Worm (Caenorhabditis elegans) whole organism, early embryonic: ENCODE measurements around the gene srr-9.
"Not testable (repeated sequence)": the region's sequence is repeated elsewhere in the genome, so short reads cannot be mapped to it uniquely, and the experiment has no call there.

Source experiments
- B0310.2 ChIP-seq: sonication (generic microtip); optimal IDR thresholded peaks from 2 replicates; lab custom pipeline; 2016; ENCODE audit warnings: mild to moderate bottlenecking, missing genetic modification characterization, missing compliant biosample characterization
- F13C5.2 ChIP-seq: sonication (generic microtip); optimal IDR thresholded peaks from 2 replicates; lab custom pipeline; 2017; ENCODE audit warnings: mild to moderate bottlenecking, missing genetic modification characterization, inconsistent platforms, missing compliant biosample characterization
- aly-1 ChIP-seq: sonication (generic microtip); optimal IDR thresholded peaks from 2 replicates; lab custom pipeline; 2016; ENCODE audit warnings: missing genetic modification characterization, missing compliant biosample characterization
- ama-1 ChIP-seq: fragments of 150-350 bp; optimal IDR thresholded peaks from 2 replicates; lab custom pipeline; 2014
- ceh-13 ChIP-seq: fragments of 200-800 bp; sonication (Bioruptor generic); optimal IDR thresholded peaks from 2 replicates; lab custom pipeline; 2018; ENCODE audit warnings: mild to moderate bottlenecking, missing genetic modification characterization, missing compliant biosample characterization
- ceh-36 ChIP-seq: sonication (generic microtip); optimal IDR thresholded peaks from 2 replicates; lab custom pipeline; 2016; ENCODE audit warnings: missing genetic modification characterization, inconsistent platforms, missing compliant biosample characterization
- ets-7 ChIP-seq: sonication (generic microtip); optimal IDR thresholded peaks from 2 replicates; lab custom pipeline; 2016; ENCODE audit warnings: missing genotype, missing genetic modification characterization, missing compliant biosample characterization
- flt-1 ChIP-seq: fragments of 200-800 bp; sonication (Bioruptor generic); IDR thresholded peaks from 2 replicates; pipeline ENCODE4 v1.3.6; 2022; ENCODE audit warnings: missing genetic modification characterization, missing compliant biosample characterization
- hmbx-1 ChIP-seq: sonication (generic microtip); optimal IDR thresholded peaks from 2 replicates; lab custom pipeline; 2016; ENCODE audit warnings: mild to moderate bottlenecking, missing genetic modification characterization, missing compliant biosample characterization
- hmg-4 ChIP-seq: fragments of 200-800 bp; sonication (Bioruptor generic); optimal IDR thresholded peaks from 2 replicates; lab custom pipeline; 2018; ENCODE audit warnings: mild to moderate bottlenecking, missing genetic modification characterization, missing compliant biosample characterization
- hnd-1 ChIP-seq: sonication (generic microtip); optimal IDR thresholded peaks from 2 replicates; lab custom pipeline; 2016; ENCODE audit warnings: missing genetic modification characterization, missing compliant biosample characterization
- pes-1 ChIP-seq: fragments of 200-800 bp; sonication (Bioruptor generic); IDR thresholded peaks from 2 replicates; pipeline ENCODE4 v1.3.6; 2022; ENCODE audit warnings: missing genetic modification reagents, missing genetic modification characterization, missing compliant biosample characterization
- scrt-1 ChIP-seq: fragments of 200-800 bp; sonication (Bioruptor generic); IDR thresholded peaks from 2 replicates; pipeline ENCODE4 v1.3.6; 2022; ENCODE audit warnings: missing genetic modification characterization, missing compliant biosample characterization
- sea-1 ChIP-seq: fragments of 200-800 bp; sonication (Bioruptor generic); conservative IDR thresholded peaks from 2 replicates; pipeline ENCODE4 v1.3.6; 2022; ENCODE audit warnings: missing genetic modification characterization, missing compliant biosample characterization
- tbx-11 ChIP-seq: fragments of 200-800 bp; sonication (Bioruptor generic); IDR thresholded peaks from 2 replicates; pipeline ENCODE4 v1.3.6; 2022; ENCODE audit warnings: missing genetic modification characterization, missing compliant biosample characterization
- tbx-37 ChIP-seq: fragments of 200-800 bp; sonication (Bioruptor generic); conservative IDR thresholded peaks from 2 replicates; pipeline ENCODE4 v1.3.6; 2022; ENCODE audit warnings: missing genetic modification reagents, missing genetic modification characterization, missing compliant biosample characterization
- tra-4 ChIP-seq: sonication (generic microtip); optimal IDR thresholded peaks from 2 replicates; lab custom pipeline; 2017; ENCODE audit warnings: missing genetic modification characterization, missing compliant biosample characterization

Gene srr-9

DNA sequence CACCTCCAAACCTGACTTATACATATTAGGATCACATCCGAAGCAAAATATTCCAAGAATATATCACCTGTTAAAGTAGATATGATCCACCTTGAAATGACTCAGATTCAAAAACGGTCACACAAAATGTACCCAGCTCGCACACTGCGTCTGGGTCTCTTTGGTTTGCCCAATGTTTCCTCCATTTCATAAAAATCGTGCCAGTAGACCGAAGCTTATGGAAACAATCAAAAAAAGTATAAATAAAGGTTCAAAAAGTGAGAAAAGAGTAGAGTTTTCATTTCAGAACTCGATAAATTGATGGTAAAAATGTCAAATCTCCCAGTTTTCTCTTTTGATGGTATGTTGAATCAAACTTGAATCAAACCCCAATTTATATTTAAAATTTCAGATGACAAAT, at the start of gene srr-9:
Gene srr-9 (plus strand): TSS at position 301 of the 400 bp plus-strand sequence.
- TF ChIP-seq B0310.2 (no peak), ceh-36 (tag; lab: Kevin White, UChicago) (no peak), ceh-13 (GFP tag; lab: Kevin White, UChicago) (no peak), tbx-37 (GFP tag; lab: Robert Waterston, UW) (no peak), hnd-1 (tag; lab: Kevin White, UChicago) (no peak), tra-4 (tag; lab: Kevin White, UChicago) (no peak), pes-1 (GFP tag; lab: Robert Waterston, UW) (no peak), aly-1 (tag; lab: Kevin White, UChicago) (no peak), scrt-1 (no peak), ama-1 (lab: Kevin White, UChicago) (no peak), hmbx-1 (tag; lab: Kevin White, UChicago) (no peak), F13C5.2 (tag; lab: Kevin White, UChicago) (no peak)

DNA sequence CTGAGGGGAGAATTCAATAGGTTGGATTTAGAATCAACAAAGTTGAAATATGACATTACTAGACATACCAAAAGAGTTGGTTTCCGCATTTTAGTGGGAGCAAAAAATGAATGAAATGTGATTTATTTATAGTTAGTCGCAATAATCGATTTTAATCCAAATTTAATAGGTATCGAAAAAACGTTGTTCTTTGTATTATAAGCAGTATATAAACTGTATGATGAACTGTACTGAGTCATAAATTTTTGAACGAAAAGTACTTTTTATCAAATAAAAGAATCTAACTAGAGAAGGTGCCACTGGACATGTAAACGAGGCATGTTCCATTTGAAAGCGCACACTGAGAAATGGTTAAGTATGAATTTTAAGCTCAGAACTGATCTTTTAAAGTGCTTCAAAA, 47.9 kb upstream of the srr-9 start, which contains the start of gene C12D5.9:
Gene C12D5.9 (minus strand): TSS at position 101 of the 400 bp plus-strand sequence.
- TF ChIP-seq hnd-1 (tag; lab: Kevin White, UChicago) (no peak), tra-4 (tag; lab: Kevin White, UChicago) (no peak), ets-7 (tag; lab: Kevin White, UChicago) (no peak), ceh-36 (tag; lab: Kevin White, UChicago) (no peak), scrt-1 (no peak)

DNA sequence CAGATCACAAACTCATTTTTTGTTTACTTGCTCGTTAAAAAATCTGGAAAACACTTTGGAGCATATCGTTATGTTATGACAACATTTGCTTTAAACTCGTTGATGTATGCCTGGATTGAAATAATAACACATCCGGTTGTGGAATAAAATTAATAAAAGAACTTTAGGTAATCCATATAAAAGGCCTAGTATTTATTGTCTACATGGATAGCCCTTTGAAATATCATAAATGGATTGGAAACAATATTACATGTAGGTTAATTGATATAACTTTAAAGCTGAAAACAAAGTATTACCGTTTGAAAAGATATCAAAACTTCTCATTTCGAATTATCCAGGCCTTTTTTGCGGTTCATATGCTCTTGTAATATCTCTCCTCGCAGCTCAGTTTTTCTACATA, 47.2 kb upstream of the srr-9 start:
- TF ChIP-seq pes-1 (GFP tag; lab: Robert Waterston, UW): no peak
- TF ChIP-seq hnd-1 (tag; lab: Kevin White, UChicago): no peak
- no peak for TF ChIP-seq tbx-37 (GFP tag; lab: Robert Waterston, UW)
- TF ChIP-seq aly-1 (tag; lab: Kevin White, UChicago): no peak
- TF ChIP-seq hmg-4 (GFP tag; lab: Kevin White, UChicago): no peak
- TF ChIP-seq tbx-11 (GFP tag; lab: Robert Waterston, UW): no peak
- TF ChIP-seq flt-1 (GFP tag; lab: Robert Waterston, UW): no peak
- TF ChIP-seq sea-1 (GFP tag; lab: Robert Waterston, UW): no peak
- no peak for TF ChIP-seq ceh-36 (tag; lab: Kevin White, UChicago)
- no peak for TF ChIP-seq tra-4 (tag; lab: Kevin White, UChicago)
- TF ChIP-seq B0310.2: no peak
- no peak for TF ChIP-seq ets-7 (tag; lab: Kevin White, UChicago)

DNA sequence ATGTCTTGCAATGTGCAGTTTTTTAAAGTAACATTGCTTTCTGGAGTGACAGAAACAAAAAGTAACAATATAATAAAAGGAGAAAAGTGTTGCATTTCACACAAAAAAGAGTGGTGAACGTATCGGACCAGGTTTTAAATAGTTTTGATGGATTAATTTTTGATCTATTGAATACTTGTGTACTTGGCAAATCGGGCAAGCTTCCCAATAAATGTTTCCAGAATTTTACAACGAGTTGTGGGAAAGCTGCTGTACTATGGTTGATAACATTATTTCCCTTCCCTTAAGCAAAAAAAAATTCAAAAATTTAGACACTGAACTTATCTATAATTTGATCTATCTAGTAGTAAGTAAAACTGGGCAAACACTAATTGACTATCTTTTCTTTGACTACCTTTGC, 44.4 kb upstream of the srr-9 start, which contains the start of gene C12D5.10:
Gene C12D5.10 (minus strand): TSS at position 101 of the 400 bp plus-strand sequence.
- TF ChIP-seq ceh-36 (tag; lab: Kevin White, UChicago) (no peak), ets-7 (tag; lab: Kevin White, UChicago) (no peak), ama-1 (lab: Kevin White, UChicago) (no peak), pes-1 (GFP tag; lab: Robert Waterston, UW) (no peak), hmbx-1 (tag; lab: Kevin White, UChicago) (no peak), hnd-1 (tag; lab: Kevin White, UChicago) (no peak)

DNA sequence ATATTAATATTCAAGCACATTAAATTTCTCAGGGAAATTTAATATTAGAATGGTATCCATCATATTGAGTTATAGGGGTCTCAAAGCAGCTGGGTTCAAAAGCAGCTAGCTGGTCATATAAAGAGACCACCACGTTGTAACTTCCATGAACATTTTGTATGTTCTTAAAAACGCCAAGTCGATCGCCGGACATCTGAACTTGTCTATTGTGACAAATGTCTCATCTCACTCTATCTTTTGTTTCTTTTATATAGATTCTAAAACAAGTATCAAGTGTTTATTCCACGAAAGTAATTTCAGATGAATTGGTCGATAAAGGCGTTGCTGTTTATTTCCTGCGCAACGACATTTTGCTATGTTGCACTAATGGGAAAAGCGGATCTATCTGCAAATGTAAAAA, 41.0 kb upstream of the srr-9 start, which contains the start of gene ZK105.3:
Gene ZK105.3 (plus strand): TSS at position 301 of the 400 bp plus-strand sequence.
- no peak for TF ChIP-seq F13C5.2 (tag; lab: Kevin White, UChicago)
- no peak for TF ChIP-seq pes-1 (GFP tag; lab: Robert Waterston, UW)
- TF ChIP-seq hmg-4 (GFP tag; lab: Kevin White, UChicago): no peak
- TF ChIP-seq scrt-1: no peak
- TF ChIP-seq hmbx-1 (tag; lab: Kevin White, UChicago): no peak
- TF ChIP-seq ceh-13 (GFP tag; lab: Kevin White, UChicago): no peak
- no peak for TF ChIP-seq tra-4 (tag; lab: Kevin White, UChicago)
- no peak for TF ChIP-seq ets-7 (tag; lab: Kevin White, UChicago)
- no peak for TF ChIP-seq ceh-36 (tag; lab: Kevin White, UChicago)
- no peak for TF ChIP-seq sea-1 (GFP tag; lab: Robert Waterston, UW)
- no peak for TF ChIP-seq tbx-37 (GFP tag; lab: Robert Waterston, UW)
- TF ChIP-seq aly-1 (tag; lab: Kevin White, UChicago): no peak
- no peak for TF ChIP-seq hnd-1 (tag; lab: Kevin White, UChicago)
- TF ChIP-seq flt-1 (GFP tag; lab: Robert Waterston, UW): no peak
- no peak for TF ChIP-seq tbx-11 (GFP tag; lab: Robert Waterston, UW)
- TF ChIP-seq ama-1 (lab: Kevin White, UChicago): no peak

DNA sequence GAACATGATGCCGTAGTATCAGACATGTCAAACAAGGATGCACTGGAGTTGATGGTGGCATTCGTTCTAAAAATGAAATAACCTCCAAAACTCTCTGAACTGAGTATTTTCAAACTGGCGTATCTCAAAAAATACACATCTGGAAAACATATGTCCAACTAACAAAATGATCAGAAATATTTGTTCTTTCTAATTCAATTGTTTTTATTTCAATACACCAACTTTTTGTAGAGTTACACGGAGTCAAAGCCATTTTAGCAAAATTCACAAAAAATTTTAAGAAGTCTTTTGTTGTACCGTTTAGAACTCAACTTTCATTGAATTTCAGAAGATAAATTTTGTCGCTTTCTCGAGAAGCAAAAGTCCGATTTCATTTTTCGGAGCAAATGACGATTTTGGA, 34.3 kb upstream of the srr-9 start, which contains the start of gene srsx-40:
Gene srsx-40 (minus strand): TSS at position 101 of the 400 bp plus-strand sequence.
- TF ChIP-seq aly-1 (tag; lab: Kevin White, UChicago); tbx-11 (GFP tag; lab: Robert Waterston, UW); ama-1 (lab: Kevin White, UChicago): not testable (repeated sequence)

DNA sequence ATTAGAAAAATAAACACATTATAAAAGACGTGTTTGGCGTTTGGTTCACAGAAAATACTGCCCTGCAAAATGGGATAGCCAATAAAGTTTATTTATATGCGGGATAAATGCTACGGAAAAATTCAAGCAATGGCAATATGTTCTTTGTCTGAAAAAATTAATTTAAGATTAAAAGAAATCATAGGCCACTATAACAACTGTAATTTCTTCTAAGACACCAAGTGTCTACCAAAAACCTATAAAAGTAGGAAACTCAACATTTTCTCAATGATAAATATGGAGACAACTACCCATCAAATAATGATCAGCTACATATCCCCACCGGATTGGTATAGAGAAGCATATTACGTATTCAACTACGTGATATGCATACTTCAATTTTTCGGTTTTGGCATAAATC, 32.5 kb upstream of the srr-9 start, which contains the start of gene srw-3:
Gene srw-3 (plus strand): TSS at position 301 of the 400 bp plus-strand sequence.
- TF ChIP-seq tbx-37 (GFP tag; lab: Robert Waterston, UW): no peak
- no peak for TF ChIP-seq flt-1 (GFP tag; lab: Robert Waterston, UW)
- TF ChIP-seq scrt-1: no peak
- TF ChIP-seq hmg-4 (GFP tag; lab: Kevin White, UChicago): no peak
- TF ChIP-seq B0310.2: no peak
- TF ChIP-seq ets-7 (tag; lab: Kevin White, UChicago): no peak

DNA sequence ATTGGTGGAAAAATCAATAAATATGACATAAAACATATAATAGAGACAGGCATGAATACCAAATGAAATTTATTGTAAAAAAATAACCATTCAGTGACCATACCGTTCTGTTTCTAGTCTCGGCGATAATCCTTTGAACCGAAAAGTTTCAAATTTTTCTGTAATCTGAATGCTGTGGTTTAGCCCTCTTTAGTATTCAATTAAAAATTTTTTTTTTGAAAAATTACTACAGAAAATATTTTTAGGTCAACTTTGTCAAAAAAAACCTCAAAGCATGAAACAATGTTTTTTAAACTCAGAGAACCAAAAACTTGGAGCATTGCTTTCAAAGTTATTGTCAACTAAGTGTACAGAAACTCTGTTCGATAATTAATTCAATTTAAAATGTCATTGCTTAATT, 29.3 kb upstream of the srr-9 start, which contains the start of gene ZK105.11:
Gene ZK105.11 (minus strand): TSS at position 101 of the 400 bp plus-strand sequence.
- TF ChIP-seq ceh-36 (tag; lab: Kevin White, UChicago): no peak
- TF ChIP-seq tbx-37 (GFP tag; lab: Robert Waterston, UW): no peak
- TF ChIP-seq B0310.2: no peak
- no peak for TF ChIP-seq sea-1 (GFP tag; lab: Robert Waterston, UW)
- no peak for TF ChIP-seq aly-1 (tag; lab: Kevin White, UChicago)
- TF ChIP-seq tbx-11 (GFP tag; lab: Robert Waterston, UW): no peak
